Worm (Caenorhabditis elegans): Measurements from ENCODE around the gene fbxc-20.

ce11 chrII:2399810-2400209, 19.1 kb upstream of the fbxc-20 start:
- no peak for TF ChIP-seq efl-3 (GFP tag; optimal IDR thresholded peaks at IDR 0.05)
- no peak for TF ChIP-seq dpl-1 (GFP tag; optimal IDR thresholded peaks at IDR 0.05)
- no peak for TF ChIP-seq mep-1 (tag; optimal IDR thresholded peaks at IDR 0.05)
- no peak for TF ChIP-seq egl-27 (tag; optimal IDR thresholded peaks at IDR 0.05)
- TF ChIP-seq alr-1 (tag; optimal IDR thresholded peaks at IDR 0.05; ENCODE audit: borderline replicate concordance), result no peak
- no peak for TF ChIP-seq unc-62 (GFP tag; optimal IDR thresholded peaks at IDR 0.05)
- no peak for TF ChIP-seq C34B4.2 (tag; optimal IDR thresholded peaks at IDR 0.05)
- TF ChIP-seq sup-37 (GFP tag; optimal IDR thresholded peaks at IDR 0.05), result no peak
- TF ChIP-seq nhr-11 (tag; optimal IDR thresholded peaks at IDR 0.05), result no peak
- TF ChIP-seq pax-3 (tag; optimal IDR thresholded peaks at IDR 0.05), result no peak
- no peak for TF ChIP-seq dsc-1 (tag; optimal IDR thresholded peaks at IDR 0.05)
- no peak for TF ChIP-seq snpc-4 (tag; optimal IDR thresholded peaks at IDR 0.05)
- no peak for TF ChIP-seq unc-86 (tag; optimal IDR thresholded peaks at IDR 0.05)

Data from whole organism, L1 larva.